Worm (Caenorhabditis elegans): ENCODE measurements around the gene Y55B1AR.2.
A peak's percentile ranks its signal among the peaks of the same experiment; 100 is the strongest.

Y55B1AR.2 gene

ce11 chrIII:640198-640803 is 41.7 kb upstream of the Y55B1AR.2 start, which contains the start of the genes tag-266 and tag-267:
tag-266 (minus strand) TSS chrIII:640226.
tag-267 (plus strand) TSS chrIII:640790.
- TF ChIP-seq elt-3 (tag; optimal IDR thresholded peaks at IDR 0.05) = no peak
- TF ChIP-seq lin-39 (tag; optimal IDR thresholded peaks at IDR 0.05) = peak; percentile 4
- TF ChIP-seq xbp-1 (tag; optimal IDR thresholded peaks at IDR 0.05) = peak; percentile 70
- peak; percentile 90 for TF ChIP-seq fkh-8 (tag; optimal IDR thresholded peaks at IDR 0.05)
- peak in 1 of 2 experiments; percentile 76 for TF ChIP-seq ztf-11 (tag; optimal IDR thresholded peaks at IDR 0.05)
- TF ChIP-seq unc-62 (GFP tag; optimal IDR thresholded peaks at IDR 0.05) = no peak
- peak; percentile 27 for TF ChIP-seq skn-1 (tag; optimal IDR thresholded peaks at IDR 0.05)
- TF ChIP-seq isw-1 (GFP tag; IDR thresholded peaks at IDR 0.05) = peak; percentile 82
- no peak for TF ChIP-seq hpl-2 (GFP tag; optimal IDR thresholded peaks at IDR 0.05)
- peak; percentile 87 for TF ChIP-seq nhr-71 (tag; optimal IDR thresholded peaks at IDR 0.05)
- peak; percentile 81 for TF ChIP-seq snu-23 (GFP tag; optimal IDR thresholded peaks at IDR 0.05)
- no peak for TF ChIP-seq nhr-84 (tag; optimal IDR thresholded peaks at IDR 0.05)
- TF ChIP-seq hlh-4 (tag; optimal IDR thresholded peaks at IDR 0.05) = no peak
- TF ChIP-seq aha-1 (tag; optimal IDR thresholded peaks at IDR 0.05) = no peak
- no peak for TF ChIP-seq ces-1 (GFP tag; optimal IDR thresholded peaks at IDR 0.05)
- TF ChIP-seq pag-3 (tag; optimal IDR thresholded peaks at IDR 0.05; ENCODE audit: borderline replicate concordance, insufficient read depth) = no peak
- no peak for TF ChIP-seq nhr-12 (tag; optimal IDR thresholded peaks at IDR 0.05)
- peak; percentile 58 for TF ChIP-seq nhr-19 (GFP tag; conservative IDR thresholded peaks at IDR 0.05)
- peak; percentile 70 for TF ChIP-seq swsn-7 (tag; optimal IDR thresholded peaks at IDR 0.05)
- TF ChIP-seq mep-1 (tag; optimal IDR thresholded peaks at IDR 0.05) = peak; percentile 77
- no peak for TF ChIP-seq mef-2 (tag; optimal IDR thresholded peaks at IDR 0.05)
- TF ChIP-seq irx-1 (tag; optimal IDR thresholded peaks at IDR 0.05) = peak; percentile 77
- TF ChIP-seq tlp-1 (tag; optimal IDR thresholded peaks at IDR 0.05) = no peak
- TF ChIP-seq nhr-20 (tag; optimal IDR thresholded peaks at IDR 0.05) = peak; percentile 65
- TF ChIP-seq grh-1 (GFP tag; IDR thresholded peaks at IDR 0.05) = no peak
- TF ChIP-seq alr-1 (tag; optimal IDR thresholded peaks at IDR 0.05; ENCODE audit: borderline replicate concordance) = no peak
- peak; percentile 33 for TF ChIP-seq F16B12.6 (tag; optimal IDR thresholded peaks at IDR 0.05)
- TF ChIP-seq C16A3.4 (tag; optimal IDR thresholded peaks at IDR 0.05) = peak; percentile 87
- TF ChIP-seq nhr-90 (tag; optimal IDR thresholded peaks at IDR 0.05; ENCODE audit: poor library complexity) = peak; percentile 88
- no peak for TF ChIP-seq ets-5 (GFP tag; IDR thresholded peaks at IDR 0.05)
- TF ChIP-seq egl-13 (tag; optimal IDR thresholded peaks at IDR 0.05) = peak; percentile 67
- TF ChIP-seq dpl-1 (GFP tag; optimal IDR thresholded peaks at IDR 0.05) = peak; percentile 28 to 66 (median 54)
- TF ChIP-seq nhr-76 (tag; optimal IDR thresholded peaks at IDR 0.05) = no peak
- peak; percentile 25 for TF ChIP-seq elt-2 (tag; optimal IDR thresholded peaks at IDR 0.05)
- peak; percentile 92 for TF ChIP-seq pax-3 (tag; optimal IDR thresholded peaks at IDR 0.05)
- peak; percentile 83; the same call in 1 of the 2 replicates for TF ChIP-seq ceh-88 (GFP tag; IDR thresholded peaks at IDR 0.05)
- peak; percentile 80 for TF ChIP-seq unc-98 (GFP tag; IDR thresholded peaks at IDR 0.05)
- TF ChIP-seq ceh-8 (GFP tag; optimal IDR thresholded peaks at IDR 0.05) = peak; percentile 13
- peak; percentile 55 for TF ChIP-seq fos-1 (tag; optimal IDR thresholded peaks at IDR 0.05)
- TF ChIP-seq lin-35 (GFP tag; optimal IDR thresholded peaks at IDR 0.05) = peak; percentile 60 to 75
- TF ChIP-seq lin-13 (GFP tag; optimal IDR thresholded peaks at IDR 0.05) = peak; percentile 19
- peak; percentile 18 for TF ChIP-seq blmp-1 (tag; optimal IDR thresholded peaks at IDR 0.05)
- no peak for TF ChIP-seq sptf-1 (tag; optimal IDR thresholded peaks at IDR 0.05)
- TF ChIP-seq unc-130 (tag; optimal IDR thresholded peaks at IDR 0.05) = peak; percentile 44
- no peak for TF ChIP-seq mdl-1 (tag; optimal IDR thresholded peaks at IDR 0.05)
- TF ChIP-seq ceh-63 (GFP tag; optimal IDR thresholded peaks at IDR 0.05) = peak; percentile 40
- TF ChIP-seq efl-1 (optimal IDR thresholded peaks at IDR 0.05) = peak; percentile 59 to 62
- peak; percentile 64 to 91 for TF ChIP-seq efl-1 (GFP tag; optimal IDR thresholded peaks at IDR 0.05 in 1 of 2)
- TF ChIP-seq egl-27 (tag; optimal IDR thresholded peaks at IDR 0.05) = no peak
- TF ChIP-seq nhr-237 (tag; optimal IDR thresholded peaks at IDR 0.05) = peak; percentile 69
- TF ChIP-seq mab-9 (GFP tag; IDR thresholded peaks at IDR 0.05) = peak; percentile 41; the same call in 1 of the 2 replicates
- TF ChIP-seq rnt-1 (tag; optimal IDR thresholded peaks at IDR 0.05) = peak; percentile 76

Measured in whole organism, L1 larva.